Worm (Caenorhabditis elegans): ENCODE measurements around the gene ZK1127.3.

ZK1127.3 gene

ce11 chrII:7093339-7093821, 38.3 kb downstream of the ZK1127.3 start, which contains the start of gene T02G5.3:
Gene T02G5.3, plus strand, starts transcription at chrII:7093389.
- TF ChIP-seq cog-1 (tag; optimal IDR thresholded peaks at IDR 0.05) (no peak), flt-1 (GFP tag; IDR thresholded peaks at IDR 0.05) (0 out of 2 replicates have a peak, but pooled peaks have one; percentile 40)

ce11 chrII:7095970-7096369, 40.9 kb downstream of the ZK1127.3 start:
- TF ChIP-seq ref-1 (GFP tag; conservative IDR thresholded peaks at IDR 0.05) = no peak
- no peak for TF ChIP-seq flt-1 (GFP tag; IDR thresholded peaks at IDR 0.05)
- TF ChIP-seq med-1 (GFP tag; optimal IDR thresholded peaks at IDR 0.05; ENCODE audit: insufficient read depth) = no peak
- TF ChIP-seq T22C8.4 (GFP tag; IDR thresholded peaks at IDR 0.05) = no peak
- no peak for TF ChIP-seq tab-1 (GFP tag; IDR thresholded peaks at IDR 0.05)

ce11 chrII:7098578-7098977, 43.5 kb downstream of the ZK1127.3 start, which contains the start of gene mct-5:
Gene mct-5, minus strand, starts transcription at chrII:7098593.
- TF ChIP-seq klf-2 (GFP tag; conservative IDR thresholded peaks at IDR 0.05) (no peak), ztf-23 (GFP tag; IDR thresholded peaks at IDR 0.05) (no peak), ztf-29 (GFP tag; IDR thresholded peaks at IDR 0.05) (no peak), ref-1 (GFP tag; conservative IDR thresholded peaks at IDR 0.05) (no peak), flt-1 (GFP tag; IDR thresholded peaks at IDR 0.05) (no peak), tab-1 (GFP tag; IDR thresholded peaks at IDR 0.05) (no peak), T22C8.4 (GFP tag; IDR thresholded peaks at IDR 0.05) (no peak), med-1 (GFP tag; optimal IDR thresholded peaks at IDR 0.05; ENCODE audit: insufficient read depth) (no peak), cog-1 (tag; optimal IDR thresholded peaks at IDR 0.05) (no peak)

ce11 chrII:7099231-7099630, 44.1 kb downstream of the ZK1127.3 start:
- no peak for TF ChIP-seq cog-1 (tag; optimal IDR thresholded peaks at IDR 0.05)

- no peak for TF ChIP-seq cog-1 (tag; optimal IDR thresholded peaks at IDR 0.05)
- TF ChIP-seq T22C8.4 (GFP tag; IDR thresholded peaks at IDR 0.05) = no peak
- TF ChIP-seq ztf-29 (GFP tag; IDR thresholded peaks at IDR 0.05) = no peak
- TF ChIP-seq flt-1 (GFP tag; IDR thresholded peaks at IDR 0.05) = no peak
- no peak for TF ChIP-seq klf-2 (GFP tag; conservative IDR thresholded peaks at IDR 0.05)
- TF ChIP-seq tab-1 (GFP tag; IDR thresholded peaks at IDR 0.05) = no peak
- TF ChIP-seq ref-1 (GFP tag; conservative IDR thresholded peaks at IDR 0.05) = no peak
These were observed 45.8 kb downstream of the ZK1127.3 start, which contains the start of gene mmaa-1 for ce11 chrII:7100838-7101237. Gene mmaa-1, minus strand, starts transcription at chrII:7101165.

ce11 chrII:7102288-7102687, 47.2 kb downstream of the ZK1127.3 start:
- TF ChIP-seq ref-1 (GFP tag; conservative IDR thresholded peaks at IDR 0.05) (no peak), tab-1 (GFP tag; IDR thresholded peaks at IDR 0.05) (no peak)

ce11 chrII:7103111-7103510, 48.0 kb downstream of the ZK1127.3 start:
- TF ChIP-seq ztf-23 (GFP tag; IDR thresholded peaks at IDR 0.05) (no peak), T22C8.4 (GFP tag; IDR thresholded peaks at IDR 0.05) (no peak), tab-1 (GFP tag; IDR thresholded peaks at IDR 0.05) (no peak), klf-2 (GFP tag; conservative IDR thresholded peaks at IDR 0.05) (no peak), med-1 (GFP tag; optimal IDR thresholded peaks at IDR 0.05; ENCODE audit: insufficient read depth) (no peak), ref-1 (GFP tag; conservative IDR thresholded peaks at IDR 0.05) (no peak), cog-1 (tag; optimal IDR thresholded peaks at IDR 0.05) (no peak), ztf-29 (GFP tag; IDR thresholded peaks at IDR 0.05) (no peak), flt-1 (GFP tag; IDR thresholded peaks at IDR 0.05) (no peak)

ce11 chrII:7104794-7105613, 49.9 kb downstream of the ZK1127.3 start, which contains the start of the genes farl-11 and rpl-33:
Gene farl-11, minus strand, starts transcription at chrII:7105035.
Gene rpl-33, plus strand, starts transcription at chrII:7105563.
- TF ChIP-seq T22C8.4 (GFP tag; IDR thresholded peaks at IDR 0.05) (no peak), ref-1 (GFP tag; conservative IDR thresholded peaks at IDR 0.05) (no peak), med-1 (GFP tag; optimal IDR thresholded peaks at IDR 0.05; ENCODE audit: insufficient read depth) (no peak), tab-1 (GFP tag; IDR thresholded peaks at IDR 0.05) (no peak), klf-2 (GFP tag; conservative IDR thresholded peaks at IDR 0.05) (no peak), ztf-23 (GFP tag; IDR thresholded peaks at IDR 0.05) (peak; percentile 57; the same call in 1 of the 2 replicates), cog-1 (tag; optimal IDR thresholded peaks at IDR 0.05) (no peak), flt-1 (GFP tag; IDR thresholded peaks at IDR 0.05) (0 out of 2 replicates have a peak, but pooled peaks have one; percentile 32), ztf-29 (GFP tag; IDR thresholded peaks at IDR 0.05) (no peak)
